Worm (Caenorhabditis elegans) whole organism, midembryonic: ENCODE data around the gene zyx-1.
"Not testable (repeated sequence)": the region's sequence is repeated elsewhere in the genome, so short reads cannot be mapped to it uniquely, and the experiment has no call there.

Experiments used
- T22C8.4 ChIP-seq: fragments of 200-800 bp; sonication (Bioruptor generic); IDR thresholded peaks from 2 replicates; pipeline ENCODE4 v1.3.6; 2022; ENCODE audit warnings: missing genetic modification characterization, missing compliant biosample characterization
- cog-1 ChIP-seq: sonication (generic microtip); optimal IDR thresholded peaks from 2 replicates; lab custom pipeline; 2016; ENCODE audit warnings: missing genetic modification characterization, missing compliant biosample characterization
- flt-1 ChIP-seq: fragments of 200-800 bp; sonication (Bioruptor generic); IDR thresholded peaks from 2 replicates; pipeline ENCODE4 v1.3.6; 2022; ENCODE audit warnings: missing genetic modification characterization, missing compliant biosample characterization
- klf-2 ChIP-seq: fragments of 200-800 bp; sonication (Bioruptor generic); conservative IDR thresholded peaks from 2 replicates; pipeline ENCODE4 v1.3.6; 2022; ENCODE audit warnings: missing genetic modification reagents, missing genetic modification characterization, missing compliant biosample characterization
- med-1 ChIP-seq: sonication (generic microtip); optimal IDR thresholded peaks from 2 replicates; lab custom pipeline; 2017; ENCODE audit warnings: missing genetic modification characterization, mild to moderate bottlenecking, missing compliant biosample characterization, antibody characterized with exemption, missing genetic modification reagents; ENCODE audit not compliant: insufficient read depth
- ref-1 ChIP-seq: fragments of 200-800 bp; sonication (Bioruptor generic); conservative IDR thresholded peaks from 2 replicates; pipeline ENCODE4 v1.3.6; 2022; ENCODE audit warnings: missing genetic modification reagents, missing genetic modification characterization, missing compliant biosample characterization
- ztf-23 ChIP-seq: fragments of 200-800 bp; sonication (Bioruptor generic); IDR thresholded peaks from 2 replicates; pipeline ENCODE4 v1.3.6; 2022; ENCODE audit warnings: missing genetic modification reagents, missing genetic modification characterization, missing compliant biosample characterization
- ztf-29 ChIP-seq: fragments of 200-800 bp; sonication (Bioruptor generic); IDR thresholded peaks from 2 replicates; pipeline ENCODE4 v1.3.6; 2022; ENCODE audit warnings: missing genetic modification reagents, missing genetic modification characterization, missing compliant biosample characterization

ce11 chrII:13043433-13044054, 13.2 kb upstream of the zyx-1 start, which contains the start of gene puf-6:
- not testable (repeated sequence) for TF ChIP-seq flt-1 (GFP tag; lab: Robert Waterston, UW); ref-1 (GFP tag; lab: Robert Waterston, UW); ztf-23 (GFP tag; lab: Robert Waterston, UW); klf-2 (GFP tag; lab: Robert Waterston, UW); ztf-29; med-1; cog-1 (tag; lab: Kevin White, UChicago); T22C8.4 (GFP tag; lab: Robert Waterston, UW)
